Fruit fly (Drosophila melanogaster) whole organism, embryonic: Measurements from ENCODE around the gene CG18748.

Source experiments
- Antp ChIP-seq: fragments of 200-800 bp; sonication (Bioruptor generic); optimal IDR thresholded peaks from 3 replicates; lab custom pipeline; 2016; ENCODE audit warnings: missing biosample characterization, missing genetic modification characterization
- Atf3 ChIP-seq: fragments of 200-800 bp; sonication (Bioruptor generic); optimal IDR thresholded peaks from 3 replicates; lab custom pipeline; 2016; ENCODE audit warnings: missing biosample characterization, missing genetic modification characterization
- Bdp1 ChIP-seq: fragments of 200-800 bp; sonication (Bioruptor generic); optimal IDR thresholded peaks from 3 replicates; lab custom pipeline; 2016; ENCODE audit warnings: missing biosample characterization, missing genetic modification characterization
- CG10462 ChIP-seq: fragments of 200-800 bp; sonication (Bioruptor generic); optimal IDR thresholded peaks from 2 replicates; lab custom pipeline; 2016; ENCODE audit warnings: missing biosample characterization, missing genetic modification characterization
- CG11695 ChIP-seq: fragments of 200-800 bp; sonication (Bioruptor generic); IDR thresholded peaks from 3 replicates; pipeline ENCODE4 v1.3.6; 2022; ENCODE audit warnings: missing biosample characterization, missing genetic modification characterization
- CG12071 ChIP-seq: fragments of 200-800 bp; sonication (Bioruptor generic); optimal IDR thresholded peaks from 3 replicates; lab custom pipeline; 2018; ENCODE audit warnings: missing biosample characterization, mild to moderate bottlenecking, missing genetic modification characterization
- CG15601 ChIP-seq: fragments of 200-800 bp; sonication (Bioruptor generic); optimal IDR thresholded peaks from 3 replicates; lab custom pipeline; 2019; ENCODE audit warnings: missing biosample characterization, mild to moderate bottlenecking, missing genetic modification characterization, moderate library complexity
- CG1602 ChIP-seq: fragments of 200-800 bp; sonication (Bioruptor generic); optimal IDR thresholded peaks from 3 replicates; lab custom pipeline; 2016; ENCODE audit warnings: missing biosample characterization, missing genetic modification characterization
- CG1792 ChIP-seq: fragments of 200-800 bp; sonication (Bioruptor generic); optimal IDR thresholded peaks from 2 replicates; lab custom pipeline; 2016; ENCODE audit warnings: missing biosample characterization, missing genetic modification characterization
- CG34376 ChIP-seq: fragments of 200-800 bp; sonication (Bioruptor generic); optimal IDR thresholded peaks from 2 replicates; lab custom pipeline; 2018; ENCODE audit warnings: missing biosample characterization, mild to moderate bottlenecking, missing genetic modification characterization
- CG4424 ChIP-seq: fragments of 200-800 bp; sonication (Bioruptor generic); optimal IDR thresholded peaks from 3 replicates; lab custom pipeline; 2016; ENCODE audit warnings: missing biosample characterization, missing genetic modification characterization
- CG6813 ChIP-seq: fragments of 200-800 bp; sonication (Bioruptor generic); optimal IDR thresholded peaks from 2 replicates; lab custom pipeline; 2017; ENCODE audit warnings: missing biosample characterization, missing genetic modification characterization, mild to moderate bottlenecking, moderate library complexity, missing genetic modification reagents
- CG7745 ChIP-seq: fragments of 200-800 bp; sonication (Bioruptor generic); optimal IDR thresholded peaks from 2 replicates; lab custom pipeline; 2018; ENCODE audit warnings: missing biosample characterization, mild to moderate bottlenecking, missing genetic modification characterization, moderate library complexity
- CG7928 ChIP-seq: fragments of 200-800 bp; sonication (Bioruptor generic); optimal IDR thresholded peaks from 2 replicates; lab custom pipeline; 2017; ENCODE audit warnings: missing biosample characterization, mild to moderate bottlenecking, missing genetic modification characterization
- CG8359 ChIP-seq: fragments of 200-800 bp; sonication (Bioruptor generic); optimal IDR thresholded peaks from 2 replicates; lab custom pipeline; 2017; ENCODE audit warnings: missing biosample characterization, mild to moderate bottlenecking, missing genetic modification characterization, borderline replicate concordance
- CG8388 ChIP-seq: fragments of 200-800 bp; sonication (Bioruptor generic); optimal IDR thresholded peaks from 2 replicates; lab custom pipeline; 2019; ENCODE audit warnings: missing biosample characterization, mild to moderate bottlenecking, missing genetic modification characterization, moderate library complexity
- ERR ChIP-seq: fragments of 200-800 bp; sonication (Bioruptor generic); optimal IDR thresholded peaks from 2 replicates; lab custom pipeline; 2016; ENCODE audit warnings: missing biosample characterization, missing genetic modification characterization
- Fer2 ChIP-seq: fragments of 200-800 bp; sonication (Bioruptor generic); optimal IDR thresholded peaks from 2 replicates; lab custom pipeline; 2018; ENCODE audit warnings: missing biosample characterization, mild to moderate bottlenecking, missing genetic modification characterization, moderate library complexity
- GATAe ChIP-seq: fragments of 200-800 bp; sonication (Bioruptor generic); conservative IDR thresholded peaks from 2 replicates; pipeline ENCODE4 v1.3.6; 2022; ENCODE audit warnings: missing biosample characterization, missing genetic modification characterization
- HLH4C ChIP-seq: fragments of 200-800 bp; sonication (Bioruptor generic); IDR thresholded peaks from 3 replicates; pipeline ENCODE4 v1.3.6; 2022; ENCODE audit warnings: missing biosample characterization, missing genetic modification characterization; ENCODE audit not compliant: partially characterized antibody
- Hey ChIP-seq: fragments of 200-800 bp; sonication (Bioruptor generic); optimal IDR thresholded peaks from 3 replicates; lab custom pipeline; 2018; ENCODE audit warnings: missing biosample characterization, mild to moderate bottlenecking, missing genetic modification characterization
- HmgZ ChIP-seq: fragments of 200-800 bp; sonication (Bioruptor generic); optimal IDR thresholded peaks from 2 replicates; lab custom pipeline; 2018; ENCODE audit warnings: missing biosample characterization, mild to moderate bottlenecking, missing genetic modification characterization
- Hr51 ChIP-seq, 2 experiments: fragments of 200-800 bp; sonication (Bioruptor generic); optimal IDR thresholded peaks; 2 replicates in 1 of 2; 3 replicates in 1 of 2; lab custom pipeline; 2016 to 2018; ENCODE audit warnings: missing biosample characterization in 2 of 2, missing genetic modification characterization in 2 of 2, mild to moderate bottlenecking in 1 of 2, moderate library complexity in 1 of 2
- Hr78 ChIP-seq, 2 experiments: fragments of 200-800 bp in 1 of 2; fragments of >200 bp in 1 of 2; sonication (Bioruptor generic) in 1 of 2; optimal IDR thresholded peaks; 2 replicates each; lab custom pipeline; 2017 to 2019; ENCODE audit warnings: missing biosample characterization in 2 of 2, missing genetic modification characterization in 2 of 2, mild to moderate bottlenecking in 1 of 2, moderate library complexity in 1 of 2
- Lim3 ChIP-seq: fragments of 200-800 bp; sonication (Bioruptor generic); IDR thresholded peaks from 2 replicates; pipeline ENCODE4 v1.3.6; 2022; ENCODE audit warnings: missing biosample characterization, missing genetic modification characterization
- Max ChIP-seq: fragments of 200-800 bp; sonication (Bioruptor generic); optimal IDR thresholded peaks from 2 replicates; lab custom pipeline; 2016; ENCODE audit warnings: missing biosample characterization, mild to moderate bottlenecking, missing genetic modification characterization
- Med ChIP-seq: fragments of 200-800 bp; sonication (Bioruptor generic); peaks from one replicate; lab custom pipeline; 2016; ENCODE audit warnings: missing biosample characterization, missing genetic modification characterization, mild to moderate bottlenecking, inconsistent platforms, moderate library complexity
- NFAT ChIP-seq: fragments of 200-800 bp; sonication (Bioruptor generic); IDR thresholded peaks from 2 replicates; pipeline ENCODE4 v1.3.6; 2022; ENCODE audit warnings: missing biosample characterization, missing genetic modification characterization
- NfI ChIP-seq: fragments of 200-800 bp; sonication (Bioruptor generic); optimal IDR thresholded peaks from 3 replicates; lab custom pipeline; 2018; ENCODE audit warnings: missing biosample characterization, mild to moderate bottlenecking, missing genetic modification characterization, moderate library complexity
- Six4 ChIP-seq: fragments of 200-800 bp; sonication (Bioruptor generic); optimal IDR thresholded peaks from 2 replicates; lab custom pipeline; 2016; ENCODE audit warnings: missing biosample characterization, missing genetic modification characterization
- amos ChIP-seq: fragments of 200-800 bp; sonication (Bioruptor generic); IDR thresholded peaks from 2 replicates; pipeline ENCODE4 v1.3.6; 2022; ENCODE audit warnings: missing biosample characterization, missing genetic modification characterization; ENCODE audit not compliant: partially characterized antibody
- az2 ChIP-seq: fragments of 200-800 bp; sonication (Bioruptor generic); optimal IDR thresholded peaks from 3 replicates; lab custom pipeline; 2016; ENCODE audit warnings: missing biosample characterization, missing genetic modification characterization
- bbx ChIP-seq: fragments of 200-800 bp; sonication (Bioruptor generic); IDR thresholded peaks from 2 replicates; pipeline ENCODE4 v1.3.6; 2022; ENCODE audit warnings: missing biosample characterization, missing genetic modification characterization; ENCODE audit not compliant: partially characterized antibody
- chinmo ChIP-seq: fragments of 200-800 bp; sonication (Bioruptor generic); IDR thresholded peaks from 4 replicates; pipeline ENCODE4 v1.3.6; 2022; ENCODE audit warnings: missing biosample characterization, missing genetic modification characterization; ENCODE audit not compliant: partially characterized antibody
- croc ChIP-seq: fragments of 200-800 bp; sonication (Bioruptor generic); conservative IDR thresholded peaks from 3 replicates; pipeline ENCODE4 v1.3.6; 2022; ENCODE audit warnings: missing biosample characterization, missing genetic modification characterization
- cwo ChIP-seq: fragments of 200-800 bp; sonication (Bioruptor generic); optimal IDR thresholded peaks from 3 replicates; lab custom pipeline; 2017; ENCODE audit warnings: missing biosample characterization, missing genetic modification characterization, mild to moderate bottlenecking, moderate library complexity, missing genetic modification reagents
- exex ChIP-seq: fragments of 200-800 bp; sonication (Bioruptor generic); optimal IDR thresholded peaks from 4 replicates; lab custom pipeline; 2018; ENCODE audit warnings: missing biosample characterization, mild to moderate bottlenecking, missing genetic modification characterization, moderate library complexity
- grn ChIP-seq: fragments of 200-800 bp; sonication (Bioruptor generic); optimal IDR thresholded peaks from 3 replicates; lab custom pipeline; 2017; ENCODE audit warnings: missing biosample characterization, missing genetic modification characterization
- h ChIP-seq: fragments of >200 bp; optimal IDR thresholded peaks from 2 replicates; lab custom pipeline; 2017
- jing ChIP-seq: fragments of 200-800 bp; sonication (Bioruptor generic); optimal IDR thresholded peaks from 2 replicates; lab custom pipeline; 2018; ENCODE audit warnings: missing biosample characterization, mild to moderate bottlenecking, missing genetic modification characterization
- kay ChIP-seq: fragments of 200-800 bp; sonication (Bioruptor generic); optimal IDR thresholded peaks from 2 replicates; lab custom pipeline; 2016; ENCODE audit warnings: missing biosample characterization, missing genetic modification characterization
- knrl ChIP-seq: fragments of 200-800 bp; sonication (Bioruptor generic); IDR thresholded peaks from 3 replicates; pipeline ENCODE4 v1.3.6; 2022; ENCODE audit warnings: missing biosample characterization, missing genetic modification characterization; ENCODE audit not compliant: partially characterized antibody
- lab ChIP-seq: fragments of 200-800 bp; sonication (Bioruptor generic); optimal IDR thresholded peaks from 3 replicates; lab custom pipeline; 2017; ENCODE audit warnings: missing biosample characterization, missing genetic modification characterization, mild to moderate bottlenecking, moderate library complexity, missing genetic modification reagents
- lbe ChIP-seq: fragments of 200-800 bp; sonication (Bioruptor generic); optimal IDR thresholded peaks from 2 replicates; lab custom pipeline; 2016; ENCODE audit warnings: missing biosample characterization, mild to moderate bottlenecking, missing genetic modification characterization
- mirr ChIP-seq: fragments of 200-800 bp; sonication (Bioruptor generic); optimal IDR thresholded peaks from 3 replicates; lab custom pipeline; 2018; ENCODE audit warnings: missing biosample characterization, mild to moderate bottlenecking, missing genetic modification characterization
- pita ChIP-seq: fragments of 200-800 bp; sonication (Bioruptor generic); optimal IDR thresholded peaks from 2 replicates; lab custom pipeline; 2017; ENCODE audit warnings: missing biosample characterization, mild to moderate bottlenecking, missing genetic modification characterization
- sd ChIP-seq: fragments of 200-800 bp; sonication (Bioruptor generic); optimal IDR thresholded peaks from 3 replicates; lab custom pipeline; 2018; ENCODE audit warnings: missing biosample characterization, mild to moderate bottlenecking, missing genetic modification characterization, moderate library complexity
- sug ChIP-seq: fragments of 200-800 bp; optimal IDR thresholded peaks from 2 replicates; lab custom pipeline; 2019; ENCODE audit warnings: missing biosample characterization, mild to moderate bottlenecking, missing genetic modification characterization, moderate library complexity

CG18748 gene

DNA sequence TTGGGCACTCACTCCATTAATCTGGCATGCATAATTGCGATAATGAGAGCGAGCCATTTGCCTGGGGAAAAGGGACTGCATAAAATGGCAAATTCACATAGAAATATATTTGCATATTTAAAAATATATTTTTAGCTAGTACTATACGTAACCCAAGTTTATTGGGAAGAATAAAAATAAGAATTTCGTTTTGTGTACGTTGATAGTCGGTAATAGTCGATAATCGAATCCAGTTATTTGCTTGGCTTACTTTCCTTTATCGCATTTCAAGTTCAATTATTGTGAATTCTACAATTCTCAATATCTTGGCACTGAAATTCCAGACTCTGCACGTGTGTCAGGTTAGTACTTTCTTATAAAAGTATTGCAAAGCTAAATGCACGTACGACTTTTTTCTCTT is 15.0 kb upstream of the CG18748 start, which contains the start of gene CG3014:
CG3014 (minus strand) TSS at position 101 of the 400 bp plus-strand sequence.
- no peak for TF ChIP-seq CG4424
- no peak for TF ChIP-seq Hr78 (GFP tag; optimal IDR thresholded peaks at IDR 0.05; lab: Kevin White, UChicago)
- no peak for TF ChIP-seq Six4
- no peak for TF ChIP-seq Lim3
- TF ChIP-seq kay: no peak
- TF ChIP-seq sd (tag; lab: Kevin White, UChicago): no peak
- no peak for TF ChIP-seq pita (GFP tag; lab: Kevin White, UChicago)
- no peak for TF ChIP-seq NfI (GFP tag; lab: Kevin White, UChicago)
- TF ChIP-seq CG12071 (GFP tag; lab: Kevin White, UChicago): no peak
- no peak for TF ChIP-seq knrl (GFP tag; lab: Robert Waterston, UW)

DNA sequence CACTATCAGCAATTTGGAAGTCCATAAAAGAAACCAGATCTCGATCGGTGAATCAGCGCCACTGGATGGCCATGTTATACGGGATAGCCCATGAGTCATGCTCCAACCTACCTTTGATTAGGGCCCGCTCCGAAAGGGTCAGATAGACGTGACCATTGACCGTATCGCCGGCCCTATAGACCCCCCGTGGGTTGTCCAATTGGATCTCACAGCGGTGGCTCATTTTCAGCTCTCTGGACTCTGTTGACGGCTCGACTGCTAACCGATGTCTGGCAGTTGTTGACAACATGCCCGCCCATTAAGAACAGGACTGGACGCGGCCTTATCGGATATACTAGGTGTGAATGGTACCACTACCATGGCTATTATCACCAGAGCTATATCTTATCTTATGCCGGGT is 10.8 kb upstream of the CG18748 start, which contains the start of gene CG18744:
CG18744 (minus strand) TSS at position 247 of the 400 bp plus-strand sequence.
- TF ChIP-seq GATAe: peak; percentile 84
- TF ChIP-seq CG34376 (GFP tag; lab: Kevin White, UChicago): peak; percentile 57
- peak; percentile 70 for TF ChIP-seq exex (tag; lab: Kevin White, UChicago)
- no peak for TF ChIP-seq cwo (GFP tag; lab: Kevin White, UChicago)
- TF ChIP-seq grn (GFP tag; lab: Kevin White, UChicago): peak; percentile 63
- no peak for TF ChIP-seq jing (GFP tag; lab: Kevin White, UChicago)
- TF ChIP-seq Max: no peak
- no peak for TF ChIP-seq Atf3 (GFP tag; lab: Kevin White, UChicago)
- no peak for TF ChIP-seq CG7745 (tag; lab: Kevin White, UChicago)
- peak; percentile 24 for TF ChIP-seq kay
- peak; percentile 44 for TF ChIP-seq HmgZ (tag; lab: Kevin White, UChicago)
- TF ChIP-seq NFAT (GFP tag; lab: Robert Waterston, UW): 0 out of 2 replicates have a peak, but pooled peaks have one; percentile 25
- TF ChIP-seq sug (tag; lab: Kevin White, UChicago): peak; percentile 100
- TF ChIP-seq ERR (GFP tag; lab: Kevin White, UChicago): no peak
- TF ChIP-seq CG1792 (GFP tag; lab: Kevin White, UChicago): no peak
- TF ChIP-seq amos: peak; percentile 14; the same call in 1 of the 2 replicates
- TF ChIP-seq Lim3: 0 out of 2 replicates have a peak, but pooled peaks have one; percentile 26
- TF ChIP-seq lab (GFP tag; lab: Kevin White, UChicago): peak; percentile 23
- peak; percentile 54 for TF ChIP-seq mirr (GFP tag; lab: Kevin White, UChicago)
- TF ChIP-seq CG1602 (GFP tag; lab: Kevin White, UChicago): no peak
- TF ChIP-seq Hey (tag; lab: Kevin White, UChicago): peak; percentile 16
- 0 out of 4 replicates have a peak, but pooled peaks have one; percentile 16 for TF ChIP-seq chinmo

DNA sequence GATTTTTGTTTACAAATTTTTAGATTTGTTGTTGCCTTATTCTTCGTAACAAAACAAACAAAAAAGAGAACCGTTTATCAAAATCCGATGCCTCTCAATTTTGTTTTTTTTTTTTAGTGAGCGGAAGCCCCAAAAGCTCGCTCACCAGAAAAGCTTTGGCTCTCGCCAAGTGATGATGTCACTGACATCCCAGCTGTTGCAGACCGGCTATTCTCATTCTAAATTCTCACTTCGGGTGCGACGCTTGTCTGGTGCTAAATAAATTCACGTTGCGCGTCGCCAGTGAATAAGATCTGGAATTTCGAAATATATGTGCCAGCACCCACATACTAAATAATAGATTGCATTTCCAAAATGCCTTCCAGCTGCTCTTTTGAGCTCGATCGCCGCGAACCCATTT is 6.1 kb upstream of the CG18748 start, which contains the start of gene CG2641:
CG2641 (plus strand) TSS at position 215 of the 400 bp plus-strand sequence.
- TF ChIP-seq CG7928 (GFP tag; lab: Kevin White, UChicago): no peak
- TF ChIP-seq h: no peak
- no peak for TF ChIP-seq CG8359 (GFP tag; lab: Kevin White, UChicago)
- no peak for TF ChIP-seq CG15601 (tag; lab: Kevin White, UChicago)
- no peak for TF ChIP-seq az2 (GFP tag; lab: Kevin White, UChicago)
- peak; percentile 26 for TF ChIP-seq Med
- TF ChIP-seq lbe (GFP tag; lab: Kevin White, UChicago): peak; percentile 61
- no peak for TF ChIP-seq Hr51 (GFP tag; optimal IDR thresholded peaks at IDR 0.05; lab: Kevin White, UChicago)
- TF ChIP-seq CG6813 (GFP tag; lab: Kevin White, UChicago): no peak
- no peak for TF ChIP-seq bbx
- TF ChIP-seq croc (GFP tag; lab: Robert Waterston, UW): no peak
- no peak for TF ChIP-seq CG11695
- TF ChIP-seq Fer2 (tag; lab: Kevin White, UChicago): no peak
- TF ChIP-seq Antp (GFP tag; lab: Kevin White, UChicago): no peak
- no peak for TF ChIP-seq CG10462 (GFP tag; lab: Kevin White, UChicago)
- no peak for TF ChIP-seq Bdp1 (GFP tag; lab: Kevin White, UChicago)
- TF ChIP-seq pita (GFP tag; lab: Kevin White, UChicago): no peak
- TF ChIP-seq HLH4C (GFP tag; lab: Robert Waterston, UW): no peak
- TF ChIP-seq sug (tag; lab: Kevin White, UChicago): peak; percentile 2
- no peak for TF ChIP-seq CG8388 (GFP tag; lab: Kevin White, UChicago)
